Worm (Caenorhabditis elegans): ENCODE data around the gene sptl-1.

sptl-1 gene

DNA sequence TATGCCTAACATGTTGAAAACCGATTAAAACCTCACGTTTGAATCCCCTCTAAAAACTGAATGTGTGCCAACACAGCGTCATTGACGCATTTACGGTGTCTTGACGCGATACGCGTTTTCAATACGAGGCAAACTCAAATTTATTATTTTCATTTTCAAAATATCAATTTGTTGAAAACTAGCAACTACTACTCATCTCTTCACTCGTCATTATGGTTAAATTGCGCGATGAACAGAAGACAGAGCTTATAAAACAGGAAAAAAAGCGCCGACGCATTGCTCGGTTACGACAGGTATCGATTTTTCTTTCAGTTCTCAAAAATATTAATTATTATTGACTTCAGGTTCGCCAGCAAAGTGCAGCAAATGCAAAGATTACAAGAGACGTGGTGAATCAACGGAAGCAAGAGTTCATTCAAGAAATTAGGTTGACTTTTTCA is 26.9 kb upstream of the sptl-1 start, which contains the start of gene enee-1 (continued):
- peak; percentile 75 for TF ChIP-seq duxl-1 (tag; optimal IDR thresholded peaks at IDR 0.05; ENCODE audit: poor library complexity)
- TF ChIP-seq ceh-32 (tag; optimal IDR thresholded peaks at IDR 0.05; ENCODE audit: poor library complexity) = peak; percentile 23
- TF ChIP-seq php-3 (GFP tag; IDR thresholded peaks at IDR 0.05) = 0 out of 2 replicates have a peak, but pooled peaks have one; percentile 6
- no peak for TF ChIP-seq ztf-11 (tag; optimal IDR thresholded peaks at IDR 0.05)
- TF ChIP-seq lin-38 (GFP tag; IDR thresholded peaks at IDR 0.05) = peak; percentile 83
- TF ChIP-seq nhr-77 (tag; optimal IDR thresholded peaks at IDR 0.05) = peak; percentile 56
- TF ChIP-seq lir-3 (tag; optimal IDR thresholded peaks at IDR 0.05) = no peak
- peak; percentile 50; the same call in 1 of the 2 replicates for TF ChIP-seq lin-29 (GFP tag; IDR thresholded peaks at IDR 0.05)
- peak; percentile 87 for TF ChIP-seq mep-1 (tag; optimal IDR thresholded peaks at IDR 0.05)
- TF ChIP-seq lim-7 (GFP tag; IDR thresholded peaks at IDR 0.05) = no peak
- TF ChIP-seq snpc-1.2 (GFP tag; IDR thresholded peaks at IDR 0.05) = no peak
- TF ChIP-seq lsy-2 (tag; optimal IDR thresholded peaks at IDR 0.05) = peak; percentile 42 to 89
- TF ChIP-seq pha-4 (GFP tag; IDR thresholded peaks at IDR 0.05) = peak; percentile 26; the same call in 1 of the 2 replicates
- TF ChIP-seq pha-4 (tag; optimal IDR thresholded peaks at IDR 0.05) = peak; percentile 59
- no peak for TF ChIP-seq attf-4 (tag; optimal IDR thresholded peaks at IDR 0.05)
- TF ChIP-seq daf-12 (tag; optimal IDR thresholded peaks at IDR 0.05) = no peak
- TF ChIP-seq madf-5 (GFP tag; IDR thresholded peaks at IDR 0.05) = no peak
- peak; percentile 39; the same call in 1 of the 2 replicates for TF ChIP-seq ctbp-1 (GFP tag; IDR thresholded peaks at IDR 0.05)
- TF ChIP-seq ces-1 (GFP tag; optimal IDR thresholded peaks at IDR 0.05) = no peak
- TF ChIP-seq lin-15B (tag; optimal IDR thresholded peaks at IDR 0.05) = no peak
- 0 out of 2 replicates have a peak, but pooled peaks have one; percentile 51 for TF ChIP-seq saeg-2 (GFP tag; IDR thresholded peaks at IDR 0.05)
- peak; percentile 64 for TF ChIP-seq dmd-6 (GFP tag; IDR thresholded peaks at IDR 0.05)
- TF ChIP-seq arid-1 (GFP tag; conservative IDR thresholded peaks at IDR 0.05) = peak; percentile 52
- TF ChIP-seq dmd-9 (GFP tag; IDR thresholded peaks at IDR 0.05) = no peak
- peak; percentile 15 for TF ChIP-seq F37D6.2 (tag; optimal IDR thresholded peaks at IDR 0.05)
- TF ChIP-seq mdt-29 (GFP tag; IDR thresholded peaks at IDR 0.05) = 0 out of 2 replicates have a peak, but pooled peaks have one; percentile 40
- TF ChIP-seq Y105C5A.15 (GFP tag; IDR thresholded peaks at IDR 0.05) = no peak
- TF ChIP-seq zfp-2 (tag; optimal IDR thresholded peaks at IDR 0.05) = no peak
- TF ChIP-seq Y75B8A.6 (GFP tag; IDR thresholded peaks at IDR 0.05) = no peak
- TF ChIP-seq lin-39 (tag; optimal IDR thresholded peaks at IDR 0.05) = no peak
- no peak for TF ChIP-seq daf-8 (GFP tag; IDR thresholded peaks at IDR 0.05)
- no peak for TF ChIP-seq unc-130 (GFP tag; optimal IDR thresholded peaks at IDR 0.05)
- TF ChIP-seq daf-16 (GFP tag; optimal IDR thresholded peaks at IDR 0.05) = no peak
- peak; percentile 36 for TF ChIP-seq daf-16 (tag; optimal IDR thresholded peaks at IDR 0.05)
- no peak for TF ChIP-seq ZK337.2 (GFP tag; IDR thresholded peaks at IDR 0.05)
- TF ChIP-seq ZK546.5 (tag; optimal IDR thresholded peaks at IDR 0.05) = no peak
- TF ChIP-seq hlh-30 (tag; optimal IDR thresholded peaks at IDR 0.05; ENCODE audit: insufficient read depth) = peak; percentile 76
- TF ChIP-seq mxl-2 (GFP tag; conservative IDR thresholded peaks at IDR 0.05) = no peak
- TF ChIP-seq R02D3.7 (tag; optimal IDR thresholded peaks at IDR 0.05) = no peak
- peak; percentile 94 for TF ChIP-seq T26A8.4 (GFP tag; IDR thresholded peaks at IDR 0.05)
- peak; percentile 61 for TF ChIP-seq lin-13 (GFP tag; optimal IDR thresholded peaks at IDR 0.05)
- no peak for TF ChIP-seq egl-27 (tag; optimal IDR thresholded peaks at IDR 0.05)
- TF ChIP-seq dve-1 (tag; optimal IDR thresholded peaks at IDR 0.05; ENCODE audit: insufficient read depth) = peak; percentile 92
- TF ChIP-seq aha-1 (tag) = peak; percentile 95
- no peak for TF ChIP-seq tag-97 (GFP tag; IDR thresholded peaks at IDR 0.05)
- no peak for TF ChIP-seq cey-2 (tag; optimal IDR thresholded peaks at IDR 0.05; ENCODE audit: borderline replicate concordance, insufficient read depth)
- TF ChIP-seq ceh-44 (GFP tag; IDR thresholded peaks at IDR 0.05) = no peak
- peak; percentile 70 for TF ChIP-seq zip-2 (tag; optimal IDR thresholded peaks at IDR 0.05)
- TF ChIP-seq D1046.2 (GFP tag; IDR thresholded peaks at IDR 0.05) = no peak
- TF ChIP-seq lin-1 (GFP tag; IDR thresholded peaks at IDR 0.05) = no peak
- peak; percentile 3 for TF ChIP-seq ceh-28 (tag; optimal IDR thresholded peaks at IDR 0.05)

Measured in whole organism, L4 larva.